Fruit fly (Drosophila melanogaster): ENCODE measurements around the gene CG2187.

DNA sequence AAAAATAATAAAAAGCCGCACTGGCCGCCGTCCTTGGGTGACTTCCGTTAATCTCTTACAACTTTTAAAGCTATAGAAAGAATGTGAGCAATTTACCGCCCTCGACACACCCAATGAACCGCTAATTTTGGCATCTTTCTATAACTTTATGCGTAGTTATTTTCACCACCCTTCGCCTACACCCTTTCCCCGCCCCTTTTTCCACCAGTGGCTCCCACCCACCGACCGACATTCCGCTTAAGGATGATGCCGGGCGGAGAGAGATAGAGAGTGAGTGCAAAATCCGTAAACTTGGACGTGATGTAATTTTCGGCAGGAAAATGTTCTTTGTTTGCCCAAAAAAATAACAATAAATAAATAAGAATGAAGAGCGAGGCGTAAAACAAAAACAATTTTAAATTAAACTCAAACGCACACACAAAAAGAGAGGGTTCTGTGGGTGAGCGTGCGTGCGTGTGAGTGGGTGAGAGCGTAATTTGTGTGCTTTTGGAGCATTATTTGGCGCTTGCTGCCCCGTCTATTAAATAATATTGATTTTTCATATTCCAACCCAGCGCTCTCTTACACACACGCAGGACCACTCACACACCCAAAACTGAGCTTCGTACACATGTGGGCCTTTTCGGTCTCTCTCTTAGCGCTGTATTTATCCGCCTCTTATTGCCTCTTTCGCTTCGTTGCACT, 19.2 kb upstream of the CG2187 start:
- TF ChIP-seq psq (optimal IDR thresholded peaks at IDR 0.05) (no peak), usp (GFP tag; optimal IDR thresholded peaks at IDR 0.05) (no peak)
